Worm (Caenorhabditis elegans): ENCODE results near the gene flr-1.

Gene flr-1

DNA sequence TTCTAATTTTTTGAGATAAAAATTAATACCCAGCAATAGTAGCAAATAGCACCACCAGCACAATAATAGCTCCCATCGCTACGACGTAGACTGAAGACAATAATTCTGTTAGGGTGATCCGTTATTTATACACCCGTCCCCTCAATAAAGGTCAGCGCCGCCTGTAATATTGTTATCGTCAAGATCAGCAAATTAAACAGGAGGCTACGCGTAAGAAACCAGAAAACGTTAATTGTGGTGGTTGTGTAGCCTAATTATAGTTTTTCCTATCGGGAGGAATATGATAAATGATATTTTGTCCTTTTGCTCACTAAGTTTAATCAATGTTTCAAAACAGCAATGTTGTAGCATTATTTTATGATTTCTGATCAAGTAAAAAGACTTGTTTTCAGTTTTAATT lies 46.8 kb downstream of the flr-1 start, which contains the start of the genes cyp-13B1 and C29F7.1:
Gene cyp-13B1, minus strand, starts transcription at position 101 of the 400 bp plus-strand sequence.
Gene C29F7.1, plus strand, starts transcription at position 394 of the 400 bp plus-strand sequence.
- TF ChIP-seq elt-2 (tag; optimal IDR thresholded peaks at IDR 0.05), result peak; percentile 47
- no peak for TF ChIP-seq nhr-76 (tag; optimal IDR thresholded peaks at IDR 0.05)
- no peak for TF ChIP-seq eor-1 (tag; optimal IDR thresholded peaks at IDR 0.05)
- peak; percentile 50 for TF ChIP-seq pqm-1 (tag; optimal IDR thresholded peaks at IDR 0.05)
- no peak for TF ChIP-seq lsy-12 (tag; optimal IDR thresholded peaks at IDR 0.05)

Data from whole organism, L3 larva.